Worm (Caenorhabditis elegans): ENCODE results near the gene pfk-1.1.

Gene pfk-1.1

DNA sequence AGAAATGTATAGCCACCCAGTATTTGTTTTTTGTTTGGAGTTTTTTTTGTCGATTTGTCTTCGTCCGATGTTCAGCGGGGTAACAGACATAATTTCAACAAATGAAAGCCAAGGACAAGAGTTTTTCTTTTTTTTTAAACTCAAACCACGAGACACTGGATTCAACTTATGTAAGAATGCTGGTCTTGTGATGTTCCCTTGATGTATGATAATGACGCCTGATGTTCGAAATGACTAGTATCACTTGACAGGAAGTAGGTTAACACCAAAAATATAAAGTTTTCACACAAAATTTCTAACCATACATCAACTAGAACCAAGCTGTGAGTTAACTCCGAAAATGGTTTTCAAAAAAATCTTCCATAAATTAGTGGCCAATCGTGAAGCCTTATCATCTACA, 29.5 kb downstream of the pfk-1.1 start:
- TF ChIP-seq F22D6.2 (tag; optimal IDR thresholded peaks at IDR 0.05) (no peak), K11D2.4 (GFP tag; IDR thresholded peaks at IDR 0.05) (peak; percentile 48; the same call in 1 of the 2 replicates), ZK185.1 (tag; optimal IDR thresholded peaks at IDR 0.05; ENCODE audit: poor library complexity, severe bottlenecking) (peak; percentile 49), somi-1 (GFP tag; optimal IDR thresholded peaks at IDR 0.05) (no peak), madf-3 (GFP tag; IDR thresholded peaks at IDR 0.05) (no peak), Y56A3A.18 (GFP tag; IDR thresholded peaks at IDR 0.05) (peak; percentile 12; the same call in 1 of the 2 replicates), snpc-3.4 (tag; optimal IDR thresholded peaks at IDR 0.05) (no peak), nfya-1 (tag; optimal IDR thresholded peaks at IDR 0.05; ENCODE audit: borderline replicate concordance, insufficient read depth) (no peak), let-526 (GFP tag; IDR thresholded peaks at IDR 0.05) (0 out of 2 replicates have a peak, but pooled peaks have one; percentile 27), lin-35 (GFP tag; optimal IDR thresholded peaks at IDR 0.05) (peak in 1 of 3 experiments; percentile 6), F55B11.4 (tag; optimal IDR thresholded peaks at IDR 0.05; ENCODE audit: borderline replicate concordance, insufficient read depth) (no peak), Y53F4B.3 (GFP tag; IDR thresholded peaks at IDR 0.05) (no peak), F49E8.2 (tag; optimal IDR thresholded peaks at IDR 0.05; ENCODE audit: insufficient read depth) (no peak), B0261.1 (tag; optimal IDR thresholded peaks at IDR 0.05) (no peak), lin-26 (GFP tag; IDR thresholded peaks at IDR 0.05) (peak; percentile 8; the same call in 1 of the 2 replicates), tbp1 (GFP tag; optimal IDR thresholded peaks at IDR 0.05) (no peak), pha-4 (tag; optimal IDR thresholded peaks at IDR 0.05) (no peak), let-607 (tag; optimal IDR thresholded peaks at IDR 0.05) (no peak), Y95B8A.8 (GFP tag; IDR thresholded peaks at IDR 0.05) (peak; percentile 51; the same call in 1 of the 2 replicates), snpc-4 (GFP tag; optimal IDR thresholded peaks at IDR 0.05) (no peak), snpc-4 (tag; optimal IDR thresholded peaks at IDR 0.05) (no peak), lin-54 (GFP tag; optimal IDR thresholded peaks at IDR 0.05) (no peak), hmg-1.2 (GFP tag; IDR thresholded peaks at IDR 0.05) (no peak), Y53G8AR.9 (GFP tag; conservative IDR thresholded peaks at IDR 0.05) (no peak), lin-40 (tag; optimal IDR thresholded peaks at IDR 0.05) (no peak), dox-1 (GFP tag; IDR thresholded peaks at IDR 0.05) (no peak), F37B4.10 (GFP tag; IDR thresholded peaks at IDR 0.05) (no peak), lsl-1 (GFP tag; optimal IDR thresholded peaks at IDR 0.05) (no peak), B0019.2 (GFP tag; conservative IDR thresholded peaks at IDR 0.05) (no peak), rcor-1 (GFP tag; IDR thresholded peaks at IDR 0.05) (no peak), cebp-1 (GFP tag; IDR thresholded peaks at IDR 0.05) (0 out of 2 replicates have a peak, but pooled peaks have one; percentile 18), cebp-1 (tag; optimal IDR thresholded peaks at IDR 0.05) (peak; percentile 42), ama-1 (optimal IDR thresholded peaks at IDR 0.05) (peak; percentile 14), ama-1 (GFP tag; optimal IDR thresholded peaks at IDR 0.05) (no peak)

DNA sequence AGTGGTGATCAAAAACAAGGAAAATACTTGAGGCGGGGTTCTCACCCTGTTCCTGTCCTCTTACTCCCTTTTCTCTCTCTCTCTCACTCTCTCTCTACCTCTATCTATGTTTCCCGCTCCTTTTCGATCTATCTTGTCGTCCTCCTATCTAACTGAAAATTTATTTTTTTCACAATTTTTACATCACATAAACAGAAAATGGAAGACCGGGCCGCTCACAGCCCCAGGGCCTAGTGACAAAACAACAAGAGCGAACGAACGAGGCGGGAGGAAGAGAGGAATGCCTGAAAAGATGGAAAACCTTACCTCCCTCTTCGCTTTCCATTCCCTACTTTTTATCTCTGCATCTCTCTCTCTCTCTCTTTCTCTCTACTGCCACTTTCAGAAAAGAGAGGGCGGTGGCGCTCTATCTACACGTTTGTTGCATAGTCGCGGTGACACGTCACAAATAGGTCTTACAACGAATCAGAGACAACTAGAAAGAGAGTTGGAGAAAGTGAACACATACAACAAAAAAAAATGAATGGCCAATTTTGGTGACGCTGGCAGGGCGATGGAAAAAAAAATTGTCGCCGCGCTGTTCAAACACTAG, 30.2 kb downstream of the pfk-1.1 start:
- TF ChIP-seq F23B12.7 (tag; optimal IDR thresholded peaks at IDR 0.05; ENCODE audit: insufficient read depth) = peak; percentile 15
- TF ChIP-seq ekl-4 (GFP tag; IDR thresholded peaks at IDR 0.05) = 0 out of 2 replicates have a peak, but pooled peaks have one; percentile 8
- peak; percentile 8; the same call in 1 of the 2 replicates for TF ChIP-seq mcd-1 (GFP tag; IDR thresholded peaks at IDR 0.05)
- TF ChIP-seq lin-35 (GFP tag; optimal IDR thresholded peaks at IDR 0.05) = peak in 1 of 3 experiments; percentile 7
- peak; percentile 44 for TF ChIP-seq mel-28 (tag; optimal IDR thresholded peaks at IDR 0.05; ENCODE audit: borderline replicate concordance)
- TF ChIP-seq tbp1 (GFP tag; optimal IDR thresholded peaks at IDR 0.05) = peak; percentile 11
- TF ChIP-seq nhr-80 (tag; optimal IDR thresholded peaks at IDR 0.05) = peak; percentile 4
- peak; percentile 49 to 58 for TF ChIP-seq let-607 (tag; optimal IDR thresholded peaks at IDR 0.05)
- TF ChIP-seq hmg-1.2 (GFP tag; IDR thresholded peaks at IDR 0.05) = peak; percentile 28; the same call in 1 of the 2 replicates
- TF ChIP-seq ama-1 (optimal IDR thresholded peaks at IDR 0.05) = peak; percentile 70
- TF ChIP-seq ama-1 (GFP tag; optimal IDR thresholded peaks at IDR 0.05) = no peak
- TF ChIP-seq Y79H2A.3 (GFP tag; conservative IDR thresholded peaks at IDR 0.05) = no peak
- TF ChIP-seq ztf-22 (GFP tag; optimal IDR thresholded peaks at IDR 0.05) = no peak
- no peak for TF ChIP-seq sdz-38 (tag; optimal IDR thresholded peaks at IDR 0.05)
- peak; percentile 21 for TF ChIP-seq ZK185.1 (tag; optimal IDR thresholded peaks at IDR 0.05; ENCODE audit: poor library complexity, severe bottlenecking)
